Worm (Caenorhabditis elegans) whole organism, young adult: Measurements from ENCODE around the gene mdt-1.2.

Experiments
- B0019.2 ChIP-seq: fragments of 200-800 bp; sonication (Bioruptor generic); conservative IDR thresholded peaks from 2 replicates; pipeline ENCODE4 v1.3.6; 2022; ENCODE audit warnings: missing genetic modification reagents, missing genetic modification characterization, missing compliant biosample characterization
- B0035.1 ChIP-seq: sonication (generic microtip); optimal IDR thresholded peaks from 2 replicates; lab custom pipeline; 2016; ENCODE audit warnings: missing genetic modification characterization, mild to moderate bottlenecking, missing compliant biosample characterization, missing genotype, missing genetic modification reagents
- D2030.7 ChIP-seq: fragments of 200-800 bp; sonication (Bioruptor generic); IDR thresholded peaks from 2 replicates; pipeline ENCODE4 v1.3.6; 2022; ENCODE audit warnings: missing genetic modification reagents, missing genetic modification characterization, missing compliant biosample characterization
- ama-1 ChIP-seq, 3 experiments: fragments of 150-350 bp in 1 of 3; sonication (generic microtip) in 2 of 3; optimal IDR thresholded peaks; 2 replicates each; lab custom pipeline; 2014 to 2018; ENCODE audit warnings: missing biosample characterization in 2 of 3, missing genetic modification characterization in 2 of 3, missing genetic modification reagents in 2 of 3
- athp-1 ChIP-seq: sonication (generic microtip); optimal IDR thresholded peaks from 2 replicates; lab custom pipeline; 2017; ENCODE audit warnings: mild to moderate bottlenecking, missing genetic modification characterization, missing compliant biosample characterization
- ceh-79 ChIP-seq: sonication (generic microtip); optimal IDR thresholded peaks from 2 replicates; lab custom pipeline; 2017; ENCODE audit warnings: mild to moderate bottlenecking, missing genetic modification characterization, missing compliant biosample characterization
- him-1 ChIP-seq: sonication (generic microtip); optimal IDR thresholded peaks from 2 replicates; lab custom pipeline; 2016; ENCODE audit warnings: missing genotype, missing genetic modification reagents, missing genetic modification characterization, missing compliant biosample characterization
- hsf-1 ChIP-seq: fragments of 200-800 bp; sonication (Bioruptor generic); IDR thresholded peaks from 2 replicates; pipeline ENCODE4 v1.3.6; 2022; ENCODE audit warnings: missing genetic modification reagents, missing genetic modification characterization, missing compliant biosample characterization
- lir-1 ChIP-seq: fragments of 200-800 bp; sonication (Bioruptor generic); conservative IDR thresholded peaks from 2 replicates; pipeline ENCODE4 v1.3.6; 2022; ENCODE audit warnings: missing genetic modification reagents, missing genetic modification characterization, missing compliant biosample characterization
- madf-10 ChIP-seq: sonication (generic microtip); optimal IDR thresholded peaks from 2 replicates; lab custom pipeline; 2016; ENCODE audit warnings: mild to moderate bottlenecking, missing genetic modification characterization, missing compliant biosample characterization
- nhr-90 ChIP-seq: sonication (generic microtip); optimal IDR thresholded peaks from 2 replicates; lab custom pipeline; 2016; ENCODE audit warnings: missing genotype, mild to moderate bottlenecking, missing genetic modification characterization, missing compliant biosample characterization
- snpc-4 ChIP-seq, 5 experiments: fragments of 150-350 bp in 1 of 5; sonication (generic microtip) in 4 of 5; optimal IDR thresholded peaks; 2 replicates each; lab custom pipeline; 2014 to 2018; ENCODE audit warnings: missing genetic modification characterization in 5 of 5, missing biosample characterization in 3 of 5, antibody characterized with exemption in 2 of 5, mild to moderate bottlenecking in 2 of 5, missing compliant biosample characterization in 2 of 5, missing genotype in 2 of 5, moderate library complexity in 2 of 5, missing genetic modification reagents in 1 of 5
- unc-62 ChIP-seq: fragments of 150-350 bp; optimal IDR thresholded peaks from 2 replicates; lab custom pipeline; 2014; ENCODE audit warnings: missing biosample characterization, missing genetic modification reagents, missing genetic modification characterization

DNA sequence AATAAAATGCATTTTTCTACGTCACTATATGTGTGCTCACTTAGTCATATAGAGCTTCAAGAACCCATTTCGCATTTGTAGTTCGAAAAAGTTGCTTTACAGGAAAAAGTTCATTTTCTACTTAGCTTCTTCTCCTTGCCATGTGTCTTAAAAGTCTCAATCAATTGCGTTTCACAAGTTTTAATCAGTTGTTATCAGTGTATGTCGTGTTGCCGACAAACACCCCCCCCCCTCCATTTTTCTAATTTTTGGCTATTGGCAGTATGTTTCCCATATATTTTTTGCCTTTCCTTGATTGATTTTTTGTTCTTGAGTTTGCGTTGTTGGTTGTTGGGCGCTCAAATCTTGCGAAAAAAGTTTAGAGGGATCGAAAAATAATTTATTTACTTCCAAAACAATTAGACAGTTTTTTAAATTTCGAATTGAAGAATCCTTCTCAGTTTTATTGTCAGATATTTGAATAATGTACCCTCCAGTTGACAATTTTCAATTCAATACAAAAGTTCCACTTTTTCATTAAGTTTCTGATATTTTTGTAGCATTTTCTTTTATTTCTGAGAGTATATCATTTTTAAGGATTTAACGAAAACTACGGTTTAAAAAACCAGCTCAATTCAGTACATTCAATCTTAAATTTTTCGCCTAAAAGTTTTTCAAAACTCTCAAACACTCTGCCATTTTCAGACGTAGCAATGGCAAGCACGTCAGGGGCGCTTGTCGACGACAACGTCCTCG lies 34.5 kb downstream of the mdt-1.2 start, which contains the start of gene sid-3:
- TF ChIP-seq ama-1 (optimal IDR thresholded peaks at IDR 0.05; lab: Kevin White, UChicago) (no peak), ama-1 (GFP tag; optimal IDR thresholded peaks at IDR 0.05; lab: Kevin White, UChicago) (no peak), snpc-4 (GFP tag; optimal IDR thresholded peaks at IDR 0.05; lab: Kevin White, UChicago) (no peak), snpc-4 (tag; optimal IDR thresholded peaks at IDR 0.05; lab: Kevin White, UChicago) (peak in 1 of 4 experiments; percentile 3), him-1 (no peak), athp-1 (tag; lab: Kevin White, UChicago) (no peak), D2030.7 (GFP tag; lab: Robert Waterston, UW) (no peak), B0035.1 (no peak), unc-62 (GFP tag; lab: Kevin White, UChicago) (no peak), madf-10 (tag; lab: Kevin White, UChicago) (no peak), nhr-90 (tag; lab: Kevin White, UChicago) (no peak), ceh-79 (tag; lab: Kevin White, UChicago) (no peak), lir-1 (GFP tag; lab: Robert Waterston, UW) (no peak), B0019.2 (GFP tag; lab: Robert Waterston, UW) (no peak), hsf-1 (GFP tag; lab: Robert Waterston, UW) (no peak)
